Worm (Caenorhabditis elegans): ENCODE measurements around the gene fbxc-42.
A peak's percentile ranks its signal among the peaks of the same experiment; 100 is the strongest.
"Not testable (repeated sequence)": the region's sequence is repeated elsewhere in the genome, so short reads cannot be mapped to it uniquely, and the experiment has no call there.

Gene fbxc-42

DNA sequence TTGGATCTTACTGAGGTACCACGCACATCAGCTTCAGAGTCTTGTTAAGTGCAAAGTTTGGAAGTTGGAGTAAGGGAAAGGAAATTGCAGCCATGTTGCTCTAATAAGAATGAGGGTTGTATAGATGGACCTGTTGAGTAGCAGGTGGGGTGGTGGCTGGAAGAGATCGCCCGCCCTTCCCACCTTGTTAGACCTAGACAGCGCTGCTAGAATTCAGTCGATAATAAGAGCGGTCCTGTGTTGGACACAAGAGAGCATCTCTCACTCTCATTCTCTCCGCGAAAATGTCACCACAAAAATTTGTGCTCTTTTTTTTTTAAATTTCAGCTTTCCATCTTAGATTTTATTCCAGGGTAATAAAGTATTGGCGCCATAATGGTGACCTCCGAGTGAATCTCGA lies 10.0 kb downstream of the fbxc-42 start, which contains the start of the genes fbxb-30 and F45D11.5:
Gene fbxb-30, minus strand, starts transcription at position 101 of the 400 bp plus-strand sequence.
Gene F45D11.5, plus strand, starts transcription at position 352 of the 400 bp plus-strand sequence.
- TF ChIP-seq nhr-90 (tag; optimal IDR thresholded peaks at IDR 0.05), result no peak
- TF ChIP-seq sdz-38 (tag; optimal IDR thresholded peaks at IDR 0.05), result no peak

ce11 chrII:1006375-1006774 lies 15.0 kb downstream of the fbxc-42 start, which contains the start of gene F45D11.14:
Gene F45D11.14 (minus strand): TSS chrII:1006475.
- not testable (repeated sequence) for TF ChIP-seq snpc-4 (GFP tag; optimal IDR thresholded peaks at IDR 0.05); snpc-4 (tag; optimal IDR thresholded peaks at IDR 0.05); cebp-2 (GFP tag; IDR thresholded peaks at IDR 0.05); efl-1 (GFP tag; optimal IDR thresholded peaks at IDR 0.05)

- not testable (repeated sequence) for TF ChIP-seq mcd-1 (GFP tag; IDR thresholded peaks at IDR 0.05); ZK185.1 (tag; optimal IDR thresholded peaks at IDR 0.05; ENCODE audit: poor library complexity, severe bottlenecking); sptf-2 (GFP tag; optimal IDR thresholded peaks at IDR 0.05)
Measured at ce11 chrII:1024684-1025083, 33.3 kb downstream of the fbxc-42 start, which contains the start of gene btb-11. Gene btb-11 (minus strand): TSS chrII:1024784.

DNA sequence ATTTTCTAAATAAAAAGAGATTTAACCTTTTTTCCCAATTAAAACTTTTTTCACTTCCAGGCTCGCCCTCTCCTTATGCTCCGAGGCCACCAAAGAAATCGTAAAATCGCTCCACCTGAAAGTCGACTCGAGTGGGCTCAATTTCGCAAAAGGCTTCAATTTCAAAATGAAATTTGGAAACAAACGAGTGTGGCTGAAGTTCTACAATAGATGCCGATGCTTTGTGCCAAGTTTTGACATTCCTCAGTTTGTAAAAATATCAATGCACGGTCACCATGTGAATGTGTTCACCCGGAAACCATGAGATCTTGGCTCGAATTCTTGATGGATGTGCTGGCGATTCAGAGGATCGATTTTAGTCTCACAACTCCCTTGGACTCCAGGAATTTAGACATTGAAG lies 35.3 kb downstream of the fbxc-42 start, which contains the start of gene M01D1.12:
Gene M01D1.12, plus strand, starts transcription at position 301 of the 400 bp plus-strand sequence.
- TF ChIP-seq K11D2.4 (GFP tag; IDR thresholded peaks at IDR 0.05), result no peak
- TF ChIP-seq Y79H2A.3 (GFP tag; conservative IDR thresholded peaks at IDR 0.05), result no peak
- TF ChIP-seq athp-1 (tag; optimal IDR thresholded peaks at IDR 0.05), result no peak

ce11 chrII:1028602-1029001 lies 37.2 kb downstream of the fbxc-42 start, which contains the start of gene math-34:
Gene math-34 (plus strand): TSS chrII:1028972.
- no peak for TF ChIP-seq F52B5.7 (tag; optimal IDR thresholded peaks at IDR 0.05)
- no peak for TF ChIP-seq mel-28 (tag; optimal IDR thresholded peaks at IDR 0.05; ENCODE audit: borderline replicate concordance)
- no peak for TF ChIP-seq dpff-1 (tag; optimal IDR thresholded peaks at IDR 0.05)
- TF ChIP-seq nhr-80 (tag; optimal IDR thresholded peaks at IDR 0.05), result peak; percentile 58

DNA sequence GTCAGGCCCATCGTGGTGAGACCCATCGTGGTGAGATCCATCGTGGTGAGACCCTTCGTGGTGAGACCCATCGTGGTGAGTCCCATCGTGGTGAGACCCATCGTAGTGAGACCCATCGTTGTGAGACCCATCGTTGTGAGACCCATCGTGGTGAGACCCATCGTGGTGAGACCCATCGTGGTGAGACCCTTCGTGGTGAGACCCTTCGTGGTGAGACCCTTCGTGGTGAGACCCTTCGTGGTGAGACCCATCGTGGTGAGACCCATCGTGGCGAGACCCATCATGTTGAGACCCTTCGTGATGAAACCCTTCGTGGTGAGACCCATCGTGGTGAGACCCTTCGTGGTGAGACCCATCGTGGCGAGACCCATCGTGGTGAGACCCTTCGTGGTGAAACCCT lies 43.1 kb downstream of the fbxc-42 start:
- 0 out of 2 replicates have a peak, but pooled peaks have one; percentile 23 for TF ChIP-seq lin-26 (GFP tag; IDR thresholded peaks at IDR 0.05)
- TF ChIP-seq F33H1.4 (GFP tag; IDR thresholded peaks at IDR 0.05), result peak; percentile 44
- TF ChIP-seq attf-6 (GFP tag; IDR thresholded peaks at IDR 0.05), result 0 out of 2 replicates have a peak, but pooled peaks have one; percentile 20

ce11 chrII:1040464-1040863 lies 49.1 kb downstream of the fbxc-42 start, which contains the start of gene fbxb-39:
Gene fbxb-39 (minus strand): TSS chrII:1040564.
- TF ChIP-seq him-1 (tag; optimal IDR thresholded peaks at IDR 0.05) (no peak), hmg-1.2 (GFP tag; IDR thresholded peaks at IDR 0.05) (no peak), let-526 (GFP tag; IDR thresholded peaks at IDR 0.05) (no peak), ceh-79 (tag; optimal IDR thresholded peaks at IDR 0.05) (no peak), atf-7 (tag; optimal IDR thresholded peaks at IDR 0.05) (no peak)

DNA sequence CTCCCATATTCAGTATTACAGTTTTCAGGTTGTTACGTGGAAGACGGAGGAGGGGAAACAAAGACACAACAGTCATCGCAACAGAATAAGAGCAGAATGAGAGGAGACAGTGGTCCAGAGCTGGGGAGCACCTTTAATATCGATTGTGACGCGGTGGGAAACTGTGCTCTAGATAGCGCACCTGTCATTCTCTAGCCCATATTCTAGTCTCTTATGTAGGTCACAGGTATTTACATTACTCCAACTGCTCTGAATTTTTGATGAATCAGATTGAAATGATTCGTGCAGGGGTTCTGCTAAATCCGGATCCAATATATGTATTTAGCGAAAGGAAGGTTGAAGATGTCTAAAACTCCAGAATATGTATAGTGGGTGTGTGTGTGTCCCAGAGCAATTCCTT lies 50.8 kb downstream of the fbxc-42 start, which contains the start of gene fbxb-41:
Gene fbxb-41, minus strand, starts transcription at position 101 of the 400 bp plus-strand sequence.
- TF ChIP-seq ets-4 (GFP tag; optimal IDR thresholded peaks at IDR 0.05), result no peak
- TF ChIP-seq dox-1 (GFP tag; IDR thresholded peaks at IDR 0.05), result no peak
- TF ChIP-seq T07F8.4 (tag; optimal IDR thresholded peaks at IDR 0.05), result no peak
- no peak for TF ChIP-seq cebp-1 (GFP tag; IDR thresholded peaks at IDR 0.05)
- TF ChIP-seq cebp-1 (tag; optimal IDR thresholded peaks at IDR 0.05), result no peak
- no peak for TF ChIP-seq F22D6.2 (tag; optimal IDR thresholded peaks at IDR 0.05)
- TF ChIP-seq ceh-58 (GFP tag; IDR thresholded peaks at IDR 0.05), result no peak
- TF ChIP-seq xnd-1 (tag; optimal IDR thresholded peaks at IDR 0.05), result no peak
